Fruit fly (Drosophila melanogaster) whole organism, pupa: ENCODE data around the gene MED10.

Source experiments
- CG34367 ChIP-seq: fragments of 200-800 bp; sonication (Bioruptor generic); optimal IDR thresholded peaks from 2 replicates; lab custom pipeline; 2018; ENCODE audit warnings: missing biosample characterization, mild to moderate bottlenecking, missing genetic modification characterization
- rn ChIP-seq: fragments of 200-800 bp; sonication (Bioruptor generic); IDR thresholded peaks from 2 replicates; pipeline ENCODE4 v1.3.6; 2022; ENCODE audit warnings: missing biosample characterization, missing genetic modification characterization

- TF ChIP-seq CG34367 (tag; lab: Kevin White, UChicago) (no peak), rn (GFP tag; lab: Robert Waterston, UW) (no peak)
Observed at dm6 chr3L:16201028-16201427, 30.9 kb upstream of the MED10 start, which contains the start of gene dls.
